Fruit fly (Drosophila melanogaster) Kc167 (cell line): ENCODE measurements around the gene CG31904.
"Not testable (repeated sequence)": the region's sequence is repeated elsewhere in the genome, so short reads cannot be mapped to it uniquely, and the experiment has no call there.

Experiments used
- Myc ChIP-seq: fragments of >200 bp; optimal IDR thresholded peaks from 2 replicates; lab custom pipeline; 2017; ENCODE audit warnings: missing external identifiers
- Sin3A ChIP-seq: fragments of >200 bp; optimal IDR thresholded peaks from 2 replicates; lab custom pipeline; 2018; ENCODE audit warnings: missing external identifiers
- h ChIP-seq: fragments of >200 bp; optimal IDR thresholded peaks from 3 replicates; lab custom pipeline; 2018; ENCODE audit warnings: missing external identifiers
- insv ChIP-seq: fragments of >200 bp; optimal IDR thresholded peaks from 3 replicates; lab custom pipeline; 2018; ENCODE audit warnings: missing external identifiers
- psq ChIP-seq: fragments of >200 bp; optimal IDR thresholded peaks from 2 replicates; lab custom pipeline; 2017; ENCODE audit warnings: missing external identifiers
- ttk ChIP-seq: sonication (Bioruptor generic); optimal IDR thresholded peaks from 2 replicates; lab custom pipeline; 2017; ENCODE audit warnings: missing external identifiers

- not testable (repeated sequence) for TF ChIP-seq h (lab: Kevin White, UChicago); insv (lab: Kevin White, UChicago); psq; Sin3A (lab: Kevin White, UChicago); ttk (lab: Kevin White, UChicago); Myc (lab: Kevin White, UChicago)
Measured at dm6 chr2L:7732570-7732969, 6.0 kb downstream of the CG31904 start, which contains the start of gene CG13796.
